Worm (Caenorhabditis elegans) whole organism, L3 larva: ENCODE results near the gene ZK1240.2.

Source experiments
- ceh-16 ChIP-seq: sonication (generic microtip); optimal IDR thresholded peaks from 2 replicates; lab custom pipeline; 2017; ENCODE audit warnings: missing biosample characterization, missing genetic modification characterization
- lin-15B ChIP-seq: fragments of 150-350 bp; optimal IDR thresholded peaks from 2 replicates; lab custom pipeline; 2014; ENCODE audit warnings: missing biosample characterization, missing genetic modification characterization
- nhr-28 ChIP-seq: fragments of 150-350 bp; optimal IDR thresholded peaks from 2 replicates; lab custom pipeline; 2014; ENCODE audit warnings: missing biosample characterization, missing genetic modification characterization
- nhr-76 ChIP-seq: fragments of 150-350 bp; sonication (generic microtip); optimal IDR thresholded peaks from 5 replicates; lab custom pipeline; 2014; ENCODE audit warnings: missing biosample characterization, missing genetic modification characterization
- pqm-1 ChIP-seq: fragments of 150-350 bp; optimal IDR thresholded peaks from 2 replicates; lab custom pipeline; 2017; ENCODE audit warnings: missing biosample characterization, missing genetic modification characterization, inconsistent platforms
- skn-1 ChIP-seq: fragments of 150-350 bp; optimal IDR thresholded peaks from 2 replicates; lab custom pipeline; 2014; ENCODE audit warnings: missing biosample characterization, missing genetic modification characterization
- snpc-4 ChIP-seq: fragments of 150-350 bp; optimal IDR thresholded peaks from 2 replicates; lab custom pipeline; 2014; ENCODE audit warnings: missing biosample characterization, missing genetic modification characterization
- ztf-11 ChIP-seq: fragments of 150-350 bp; optimal IDR thresholded peaks from 2 replicates; lab custom pipeline; 2014; ENCODE audit warnings: missing biosample characterization, missing genetic modification characterization
- ztf-4 ChIP-seq: fragments of 150-350 bp; optimal IDR thresholded peaks from 2 replicates; lab custom pipeline; 2014; ENCODE audit warnings: missing biosample characterization, missing genetic modification characterization

DNA sequence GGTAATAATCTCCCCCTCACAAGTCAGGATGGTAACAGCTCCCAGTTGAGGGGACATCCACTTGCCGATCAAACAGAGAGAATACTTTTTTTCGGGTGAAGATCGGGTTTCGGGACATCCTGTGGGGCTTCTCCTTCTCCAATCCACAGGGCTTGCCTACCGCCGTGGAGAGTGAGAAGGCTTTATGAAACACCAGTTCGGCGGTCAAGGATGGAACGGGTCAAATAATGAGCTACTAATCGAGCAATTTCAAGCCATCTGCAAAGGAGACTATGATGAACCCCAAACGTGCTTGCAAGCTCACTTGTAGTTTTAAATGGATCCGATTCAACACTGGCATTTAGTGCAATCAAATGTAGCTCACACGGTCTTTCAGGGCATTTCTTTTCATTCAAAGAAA lies 38.5 kb upstream of the ZK1240.2 start:
- TF ChIP-seq lin-15B (tag; lab: Kevin White, UChicago) = no peak
- no peak for TF ChIP-seq ztf-4 (tag; lab: Kevin White, UChicago)
- TF ChIP-seq skn-1 (tag; lab: Kevin White, UChicago) = no peak
- no peak for TF ChIP-seq ceh-16 (tag; lab: Kevin White, UChicago)
- TF ChIP-seq snpc-4 = no peak
- no peak for TF ChIP-seq ztf-11
- no peak for TF ChIP-seq nhr-76
- TF ChIP-seq nhr-28 (tag; lab: Kevin White, UChicago) = no peak
- TF ChIP-seq pqm-1 = no peak
